Fruit fly (Drosophila melanogaster): ENCODE measurements around the gene Cpr65Eb.

Cpr65Eb gene

dm6 chr3L:7086093-7086492 lies 2.5 kb downstream of the Cpr65Eb start:
- no peak for TF ChIP-seq Dll (optimal IDR thresholded peaks at IDR 0.05)
- TF ChIP-seq EcR (GFP tag; optimal IDR thresholded peaks at IDR 0.05), result no peak
- TF ChIP-seq psq (optimal IDR thresholded peaks at IDR 0.05), result no peak
- TF ChIP-seq CG8478 (optimal IDR thresholded peaks at IDR 0.05), result no peak
- TF ChIP-seq pan (optimal IDR thresholded peaks at IDR 0.05), result no peak
- TF ChIP-seq usp (GFP tag; optimal IDR thresholded peaks at IDR 0.05), result no peak

dm6 chr3L:7082168-7082567 lies 6.4 kb downstream of the Cpr65Eb start:
- TF ChIP-seq psq (optimal IDR thresholded peaks at IDR 0.05) (no peak), EcR (GFP tag; optimal IDR thresholded peaks at IDR 0.05) (no peak), usp (GFP tag; optimal IDR thresholded peaks at IDR 0.05) (no peak), pan (optimal IDR thresholded peaks at IDR 0.05) (no peak), CG8478 (optimal IDR thresholded peaks at IDR 0.05) (no peak), Dll (optimal IDR thresholded peaks at IDR 0.05) (no peak)

- TF ChIP-seq usp (GFP tag; optimal IDR thresholded peaks at IDR 0.05) (no peak), EcR (GFP tag; optimal IDR thresholded peaks at IDR 0.05) (no peak), CG8478 (optimal IDR thresholded peaks at IDR 0.05) (no peak), Dll (optimal IDR thresholded peaks at IDR 0.05) (no peak), pan (optimal IDR thresholded peaks at IDR 0.05) (no peak), psq (optimal IDR thresholded peaks at IDR 0.05) (no peak)
Measured at dm6 chr3L:7077258-7077657, 11.3 kb downstream of the Cpr65Eb start, which contains the start of gene CG8641. TSS of gene CG8641 (minus strand) at chr3L:7077462.

- TF ChIP-seq usp (GFP tag; optimal IDR thresholded peaks at IDR 0.05) (no peak), Dll (optimal IDR thresholded peaks at IDR 0.05) (no peak), CG8478 (optimal IDR thresholded peaks at IDR 0.05) (no peak), psq (optimal IDR thresholded peaks at IDR 0.05) (no peak), EcR (GFP tag; optimal IDR thresholded peaks at IDR 0.05) (no peak), pan (optimal IDR thresholded peaks at IDR 0.05) (no peak)
Measured at dm6 chr3L:7075147-7075546, 13.4 kb downstream of the Cpr65Eb start, which contains the start of gene CG34030. TSS of gene CG34030 (minus strand) at chr3L:7075247.

dm6 chr3L:7069099-7069498 lies 19.5 kb downstream of the Cpr65Eb start, which contains the start of gene CG32391:
TSS of gene CG32391 (minus strand) at chr3L:7069199.
- no peak for TF ChIP-seq EcR (GFP tag; optimal IDR thresholded peaks at IDR 0.05)
- TF ChIP-seq pan (optimal IDR thresholded peaks at IDR 0.05), result no peak
- TF ChIP-seq CG8478 (optimal IDR thresholded peaks at IDR 0.05), result no peak
- TF ChIP-seq usp (GFP tag; optimal IDR thresholded peaks at IDR 0.05), result no peak

- no peak for TF ChIP-seq psq (optimal IDR thresholded peaks at IDR 0.05)
- no peak for TF ChIP-seq usp (GFP tag; optimal IDR thresholded peaks at IDR 0.05)
- no peak for TF ChIP-seq Dll (optimal IDR thresholded peaks at IDR 0.05)
- no peak for TF ChIP-seq CG8478 (optimal IDR thresholded peaks at IDR 0.05)
- TF ChIP-seq pan (optimal IDR thresholded peaks at IDR 0.05), result no peak
- no peak for TF ChIP-seq EcR (GFP tag; optimal IDR thresholded peaks at IDR 0.05)
Measured at dm6 chr3L:7066014-7066413, 22.6 kb downstream of the Cpr65Eb start, which contains the start of gene CG14823. TSS of gene CG14823 (plus strand) at chr3L:7066314.

dm6 chr3L:7058401-7058999 lies 30.1 kb downstream of the Cpr65Eb start:
- TF ChIP-seq CG8478 (optimal IDR thresholded peaks at IDR 0.05) (no peak), pan (optimal IDR thresholded peaks at IDR 0.05) (no peak), psq (optimal IDR thresholded peaks at IDR 0.05) (no peak), EcR (GFP tag; optimal IDR thresholded peaks at IDR 0.05) (no peak), usp (GFP tag; optimal IDR thresholded peaks at IDR 0.05) (no peak), Dll (optimal IDR thresholded peaks at IDR 0.05) (no peak)

- TF ChIP-seq pan (optimal IDR thresholded peaks at IDR 0.05), result no peak
- no peak for TF ChIP-seq psq (optimal IDR thresholded peaks at IDR 0.05)
- TF ChIP-seq EcR (GFP tag; optimal IDR thresholded peaks at IDR 0.05), result no peak
- TF ChIP-seq CG8478 (optimal IDR thresholded peaks at IDR 0.05), result no peak
- TF ChIP-seq Dll (optimal IDR thresholded peaks at IDR 0.05), result no peak
- no peak for TF ChIP-seq usp (GFP tag; optimal IDR thresholded peaks at IDR 0.05)
Measured at dm6 chr3L:7037843-7038242, 50.7 kb downstream of the Cpr65Eb start.
